Fruit fly (Drosophila melanogaster): Measurements from ENCODE around the gene raskol.

raskol gene

dm6 chrX:17728338-17728737 lies 18.4 kb downstream of the raskol start (continued):
- TF ChIP-seq CG10431 (GFP tag; optimal IDR thresholded peaks at IDR 0.05) (no peak), CG16779 (GFP tag; IDR thresholded peaks at IDR 0.05) (no peak), CG8388 (GFP tag; optimal IDR thresholded peaks at IDR 0.05) (no peak), psq (GFP tag; optimal IDR thresholded peaks at IDR 0.05) (no peak), CG10274 (GFP tag; optimal IDR thresholded peaks at IDR 0.05) (no peak), CG5180 (GFP tag; optimal IDR thresholded peaks at IDR 0.05) (no peak), seq (GFP tag; IDR thresholded peaks at IDR 0.05) (no peak), sqz (GFP tag; optimal IDR thresholded peaks at IDR 0.05) (no peak), dmrt99B (tag; optimal IDR thresholded peaks at IDR 0.05) (peak; percentile 36), CG10543 (GFP tag; optimal IDR thresholded peaks at IDR 0.05) (no peak), CG4404 (GFP tag; IDR thresholded peaks at IDR 0.05) (no peak), gem (tag; optimal IDR thresholded peaks at IDR 0.05) (no peak), crol (GFP tag; IDR thresholded peaks at IDR 0.05) (peak; percentile 33; the same call in 1 of the 2 replicates), CG9797 (GFP tag; optimal IDR thresholded peaks at IDR 0.05) (no peak), Doc2 (GFP tag; IDR thresholded peaks at IDR 0.05) (no peak), CG8478 (optimal IDR thresholded peaks at IDR 0.05) (no peak), Aef1 (GFP tag; IDR thresholded peaks at IDR 0.05) (no peak), en (GFP tag; optimal IDR thresholded peaks at IDR 0.05) (no peak), disco-r (GFP tag; optimal IDR thresholded peaks at IDR 0.05) (no peak), CG3847 (GFP tag; IDR thresholded peaks at IDR 0.05) (no peak), gsb (GFP tag; IDR thresholded peaks at IDR 0.05) (no peak), trh (GFP tag; optimal IDR thresholded peaks at IDR 0.05) (no peak), CG9727 (GFP tag; optimal IDR thresholded peaks at IDR 0.05) (no peak), Atf-2 (GFP tag; optimal IDR thresholded peaks at IDR 0.05) (no peak), CG7928 (GFP tag; optimal IDR thresholded peaks at IDR 0.05) (no peak), so (GFP tag; IDR thresholded peaks at IDR 0.05) (no peak), CG6689 (GFP tag; IDR thresholded peaks at IDR 0.05) (0 out of 2 replicates have a peak, but pooled peaks have one; percentile 15), fd3F (GFP tag; optimal IDR thresholded peaks at IDR 0.05) (no peak), z (GFP tag; IDR thresholded peaks at IDR 0.05) (no peak), lab (GFP tag; optimal IDR thresholded peaks at IDR 0.05) (peak; percentile 3), ro (GFP tag; IDR thresholded peaks at IDR 0.05) (no peak), CG32767 (GFP tag; IDR thresholded peaks at IDR 0.05) (no peak), CG1233 (GFP tag; optimal IDR thresholded peaks at IDR 0.05) (no peak), sob (GFP tag; IDR thresholded peaks at IDR 0.05) (no peak), prd (optimal IDR thresholded peaks at IDR 0.05) (no peak), prd (GFP tag; IDR thresholded peaks at IDR 0.05) (0 out of 3 replicates have a peak, but pooled peaks have one; percentile 16), sd (tag; optimal IDR thresholded peaks at IDR 0.05) (no peak), CG12391 (tag; optimal IDR thresholded peaks at IDR 0.05) (no peak), CG11504 (tag; optimal IDR thresholded peaks at IDR 0.05) (peak; percentile 31), CG11560 (tag; IDR thresholded peaks at IDR 0.05) (no peak), CG6254 (GFP tag; optimal IDR thresholded peaks at IDR 0.05) (no peak), CG34376 (GFP tag; optimal IDR thresholded peaks at IDR 0.05) (no peak), schlank (tag; optimal IDR thresholded peaks at IDR 0.05) (no peak), abd-A (tag; optimal IDR thresholded peaks at IDR 0.05) (peak; percentile 69), CG2712 (tag; optimal IDR thresholded peaks at IDR 0.05) (peak; percentile 7), CG4360 (GFP tag; IDR thresholded peaks at IDR 0.05) (no peak), pros (GFP tag; optimal IDR thresholded peaks at IDR 0.05) (no peak), grn (GFP tag; optimal IDR thresholded peaks at IDR 0.05) (no peak), CG7556 (GFP tag; optimal IDR thresholded peaks at IDR 0.05) (no peak), NK7.1 (GFP tag; optimal IDR thresholded peaks at IDR 0.05) (no peak), br (optimal IDR thresholded peaks at IDR 0.05) (no peak), CG13775 (GFP tag; optimal IDR thresholded peaks at IDR 0.05) (no peak), gt (GFP tag; IDR thresholded peaks at IDR 0.05) (no peak)
